Worm (Caenorhabditis elegans) whole organism, L1 larva: ENCODE measurements around the gene W03B1.9.
A peak's percentile ranks its signal among the peaks of the same experiment; 100 is the strongest.

Experiments
- C34B4.2 ChIP-seq: sonication (generic microtip); optimal IDR thresholded peaks from 2 replicates; lab custom pipeline; 2017; ENCODE audit warnings: mild to moderate bottlenecking, missing genetic modification characterization, missing compliant biosample characterization
- F16B12.6 ChIP-seq: fragments of 150-350 bp; optimal IDR thresholded peaks from 2 replicates; lab custom pipeline; 2014; ENCODE audit warnings: missing biosample characterization, missing genetic modification characterization
- Y116A8C.19 ChIP-seq: sonication (generic microtip); optimal IDR thresholded peaks from 2 replicates; lab custom pipeline; 2016; ENCODE audit warnings: missing compliant biosample characterization, missing genetic modification characterization, borderline replicate concordance
- aha-1 ChIP-seq: fragments of 150-350 bp; optimal IDR thresholded peaks from 2 replicates; lab custom pipeline; 2014; ENCODE audit warnings: missing biosample characterization, missing genetic modification characterization
- alr-1 ChIP-seq: fragments of 200-800 bp; sonication (Bioruptor generic); optimal IDR thresholded peaks from 2 replicates; lab custom pipeline; 2018; ENCODE audit warnings: borderline replicate concordance, mild to moderate bottlenecking, missing genetic modification characterization, missing compliant biosample characterization
- blmp-1 ChIP-seq: fragments of 150-350 bp; optimal IDR thresholded peaks from 2 replicates; lab custom pipeline; 2014; ENCODE audit warnings: missing biosample characterization, missing genetic modification characterization
- ceh-82 ChIP-seq, 3 experiments: fragments of 150-350 bp in 1 of 3; sonication (generic microtip) in 2 of 3; optimal IDR thresholded peaks; 2 replicates each; lab custom pipeline; 2014 to 2017; ENCODE audit warnings: missing biosample characterization in 3 of 3, missing genetic modification characterization in 3 of 3
- efl-1 ChIP-seq, 4 experiments: fragments of 150-350 bp; optimal IDR thresholded peaks in 3 of 4; peaks in 1 of 4; 1 replicate in 1 of 4; 2 replicates in 3 of 4; lab custom pipeline; 2014; ENCODE audit warnings: missing biosample characterization in 2 of 4, missing genetic modification characterization in 2 of 4, missing genetic modification reagents in 2 of 4
- egl-27 ChIP-seq, 2 experiments: fragments of 150-350 bp in 1 of 2; sonication (generic microtip); optimal IDR thresholded peaks; 3 replicates each; lab custom pipeline; 2017 to 2018; ENCODE audit warnings: missing biosample characterization in 2 of 2, missing genetic modification characterization in 2 of 2, missing genetic modification reagents in 2 of 2
- fos-1 ChIP-seq: fragments of 150-350 bp; optimal IDR thresholded peaks from 2 replicates; lab custom pipeline; 2014; ENCODE audit warnings: missing biosample characterization, missing genetic modification characterization
- hpl-2 ChIP-seq: fragments of 150-350 bp; optimal IDR thresholded peaks from 2 replicates; lab custom pipeline; 2014; ENCODE audit warnings: missing biosample characterization, missing genetic modification reagents, missing genetic modification characterization
- lin-14 ChIP-seq: fragments of 200-800 bp; sonication (Bioruptor generic); optimal IDR thresholded peaks from 2 replicates; lab custom pipeline; 2018; ENCODE audit warnings: mild to moderate bottlenecking, missing genetic modification characterization, moderate library complexity, missing compliant biosample characterization
- lin-15B ChIP-seq: fragments of 150-350 bp; sonication (generic microtip); optimal IDR thresholded peaks from 3 replicates; lab custom pipeline; 2014; ENCODE audit warnings: missing biosample characterization, missing genetic modification characterization
- lin-35 ChIP-seq, 2 experiments: fragments of 150-350 bp; optimal IDR thresholded peaks; 2 replicates each; lab custom pipeline; 2014; ENCODE audit warnings: missing biosample characterization in 2 of 2, missing genetic modification characterization in 2 of 2, missing genetic modification reagents in 2 of 2
- lir-3 ChIP-seq: sonication (generic microtip); optimal IDR thresholded peaks from 2 replicates; lab custom pipeline; 2016; ENCODE audit warnings: mild to moderate bottlenecking, missing genetic modification characterization, moderate library complexity, missing compliant biosample characterization; ENCODE audit not compliant: poor library complexity
- lsy-2 ChIP-seq, 2 experiments: fragments of 150-350 bp; optimal IDR thresholded peaks; 2 replicates each; lab custom pipeline; 2014; ENCODE audit warnings: missing biosample characterization in 2 of 2, missing genetic modification characterization in 2 of 2
- mef-2 ChIP-seq: fragments of 150-350 bp; optimal IDR thresholded peaks from 2 replicates; lab custom pipeline; 2014; ENCODE audit warnings: missing biosample characterization, missing genetic modification characterization
- nhr-12 ChIP-seq: sonication (generic microtip); optimal IDR thresholded peaks from 2 replicates; lab custom pipeline; 2017; ENCODE audit warnings: missing biosample characterization, missing genetic modification characterization
- nhr-19 ChIP-seq: fragments of 200-800 bp; sonication (Bioruptor generic); conservative IDR thresholded peaks from 2 replicates; pipeline ENCODE4 v1.3.6; 2022; ENCODE audit warnings: missing genetic modification characterization, missing compliant biosample characterization
- nhr-20 ChIP-seq: sonication (generic microtip); optimal IDR thresholded peaks from 2 replicates; lab custom pipeline; 2016; ENCODE audit warnings: mild to moderate bottlenecking, missing genetic modification characterization, missing compliant biosample characterization
- nhr-47 ChIP-seq: sonication (generic microtip); optimal IDR thresholded peaks from 2 replicates; lab custom pipeline; 2016; ENCODE audit warnings: mild to moderate bottlenecking, missing genetic modification characterization, moderate library complexity, missing compliant biosample characterization
- nhr-85 ChIP-seq: sonication (generic microtip); peaks from one replicate; lab custom pipeline; 2016; ENCODE audit warnings: missing genetic modification characterization, inconsistent platforms, missing compliant biosample characterization
- rnt-1 ChIP-seq: sonication (generic microtip); optimal IDR thresholded peaks from 2 replicates; lab custom pipeline; 2016; ENCODE audit warnings: mild to moderate bottlenecking, missing genetic modification characterization, moderate library complexity, missing compliant biosample characterization
- skn-1 ChIP-seq: fragments of 150-350 bp; optimal IDR thresholded peaks from 2 replicates; lab custom pipeline; 2014; ENCODE audit warnings: missing biosample characterization, missing genetic modification characterization
- snpc-4 ChIP-seq: fragments of 150-350 bp; optimal IDR thresholded peaks from 2 replicates; lab custom pipeline; 2014; ENCODE audit warnings: missing biosample characterization, missing genetic modification characterization
- sptf-1 ChIP-seq: fragments of 150-350 bp; optimal IDR thresholded peaks from 2 replicates; lab custom pipeline; 2014; ENCODE audit warnings: missing biosample characterization, missing genetic modification characterization
- swsn-7 ChIP-seq: sonication (generic microtip); optimal IDR thresholded peaks from 2 replicates; lab custom pipeline; 2016; ENCODE audit warnings: missing genetic modification characterization, missing compliant biosample characterization
- tbx-2 ChIP-seq: sonication (generic microtip); optimal IDR thresholded peaks from 2 replicates; lab custom pipeline; 2016; ENCODE audit warnings: missing genetic modification characterization, missing compliant biosample characterization
- unc-130 ChIP-seq: fragments of 150-350 bp; optimal IDR thresholded peaks from 2 replicates; lab custom pipeline; 2017; ENCODE audit warnings: missing biosample characterization, missing genetic modification characterization, inconsistent platforms
- vab-15 ChIP-seq: sonication (generic microtip); optimal IDR thresholded peaks from 2 replicates; lab custom pipeline; 2017; ENCODE audit warnings: missing genotype, mild to moderate bottlenecking, missing genetic modification characterization, missing compliant biosample characterization
- zip-4 ChIP-seq: fragments of 200-800 bp; sonication (Bioruptor generic); optimal IDR thresholded peaks from 2 replicates; lab custom pipeline; 2018; ENCODE audit warnings: mild to moderate bottlenecking, missing genetic modification characterization, moderate library complexity, missing compliant biosample characterization
- ztf-4 ChIP-seq: fragments of 150-350 bp; optimal IDR thresholded peaks from 2 replicates; lab custom pipeline; 2014; ENCODE audit warnings: missing biosample characterization, missing genetic modification characterization

The W03B1.9 gene

ce11 chrIV:4400350-4401326 lies 43.9 kb upstream of the W03B1.9 start, which contains the start of gene Y24D9A.6 (continued):
- TF ChIP-seq F16B12.6 (tag; lab: Kevin White, UChicago) (no peak), lin-35 (GFP tag; optimal IDR thresholded peaks at IDR 0.05; lab: Kevin White, UChicago) (peak; percentile 56 to 86), nhr-85 (tag; lab: Kevin White, UChicago) (peak; percentile 100), lir-3 (tag; lab: Kevin White, UChicago) (peak; percentile 16), swsn-7 (tag; lab: Kevin White, UChicago) (peak; percentile 43), tbx-2 (tag; lab: Kevin White, UChicago) (peak; percentile 64), egl-27 (tag; optimal IDR thresholded peaks at IDR 0.05; lab: Kevin White, UChicago) (peak; percentile 58 to 71), Y116A8C.19 (tag; lab: Kevin White, UChicago) (no peak), ceh-82 (tag; optimal IDR thresholded peaks at IDR 0.05; lab: Kevin White, UChicago) (peak; percentile 20 to 47 (median 37)), unc-130 (tag; lab: Kevin White, UChicago) (peak; percentile 17), fos-1 (tag; lab: Kevin White, UChicago) (peak; percentile 55), nhr-19 (GFP tag; lab: Robert Waterston, UW) (peak; percentile 89)

DNA sequence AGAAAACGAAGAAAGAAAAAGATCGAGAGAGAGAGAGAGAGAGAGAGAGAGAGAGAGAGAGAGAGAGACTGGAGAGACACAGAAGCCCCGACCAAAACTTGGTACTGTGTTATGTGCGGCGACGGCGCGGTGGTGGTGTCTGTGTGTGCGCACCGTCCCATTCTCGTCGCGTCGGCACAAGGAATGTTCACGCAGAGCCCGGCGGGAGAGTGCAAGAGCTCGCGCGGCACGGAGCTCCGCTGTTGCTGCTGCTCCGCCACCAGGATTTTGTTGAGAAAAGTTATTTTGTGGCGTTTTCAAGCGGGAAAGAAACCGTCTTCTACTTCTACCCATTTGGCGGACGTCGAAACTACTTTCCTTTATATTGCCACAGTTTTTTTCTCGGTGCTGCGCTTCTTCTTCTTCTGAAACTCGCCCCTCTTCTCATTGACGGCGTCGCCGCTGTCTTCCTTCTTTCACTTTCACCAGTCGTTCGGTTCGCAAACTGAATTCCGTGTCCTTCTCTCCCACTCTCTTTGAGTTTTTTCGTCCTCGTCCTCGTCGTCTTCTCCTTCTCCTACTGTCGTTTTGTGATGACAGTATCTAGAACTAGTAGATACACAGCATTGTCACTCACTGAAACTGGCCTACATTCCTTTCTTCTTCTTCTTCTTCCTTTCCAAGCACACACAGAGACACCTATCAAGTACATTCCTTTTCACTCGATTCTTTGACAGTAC lies 42.8 kb upstream of the W03B1.9 start:
- TF ChIP-seq zip-4 (GFP tag; lab: Kevin White, UChicago) (no peak), snpc-4 (no peak), blmp-1 (tag; lab: Kevin White, UChicago) (peak; percentile 63), efl-1 (optimal IDR thresholded peaks at IDR 0.05; lab: Kevin White, UChicago) (peak in 1 of 2 experiments; percentile 1), efl-1 (GFP tag; optimal IDR thresholded peaks at IDR 0.05 in 1 of 2; lab: Kevin White, UChicago) (peak in 1 of 2 experiments; percentile 71)

- no peak for TF ChIP-seq efl-1 (optimal IDR thresholded peaks at IDR 0.05; lab: Kevin White, UChicago)
- peak in 1 of 2 experiments; percentile 56 for TF ChIP-seq efl-1 (GFP tag; optimal IDR thresholded peaks at IDR 0.05 in 1 of 2; lab: Kevin White, UChicago)
- no peak for TF ChIP-seq vab-15 (tag; lab: Kevin White, UChicago)
- TF ChIP-seq aha-1, result no peak
- no peak for TF ChIP-seq F16B12.6 (tag; lab: Kevin White, UChicago)
- TF ChIP-seq nhr-12 (tag; lab: Kevin White, UChicago), result no peak
- no peak for TF ChIP-seq C34B4.2
- TF ChIP-seq lin-15B (tag; lab: Kevin White, UChicago), result no peak
- no peak for TF ChIP-seq mef-2 (tag; lab: Kevin White, UChicago)
Measured at ce11 chrIV:4398890-4399289, 42.1 kb upstream of the W03B1.9 start.

DNA sequence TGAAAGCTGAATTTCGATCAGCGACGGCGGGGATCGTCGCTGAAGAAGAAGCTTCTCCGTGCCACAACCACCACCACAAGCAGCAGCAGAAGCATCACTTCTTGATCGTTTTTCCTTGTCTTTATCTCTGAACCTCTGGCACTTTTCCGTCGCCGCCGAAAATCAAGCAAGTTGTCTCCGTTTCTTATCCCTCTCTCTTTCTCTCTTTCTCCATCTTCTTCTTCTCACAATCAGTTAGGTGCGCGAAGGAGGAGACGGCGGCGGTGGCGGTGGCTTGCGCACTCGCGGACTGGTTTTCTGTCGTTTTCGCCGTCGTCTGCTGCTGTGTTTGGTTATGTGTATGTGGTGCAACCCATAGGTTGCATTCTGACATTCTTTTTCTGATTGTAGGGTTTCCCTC lies 41.6 kb upstream of the W03B1.9 start:
- TF ChIP-seq hpl-2, result no peak
- peak; percentile 86 for TF ChIP-seq blmp-1 (tag; lab: Kevin White, UChicago)
- peak in 1 of 2 experiments; percentile 27 for TF ChIP-seq lsy-2 (tag; optimal IDR thresholded peaks at IDR 0.05; lab: Kevin White, UChicago)
- no peak for TF ChIP-seq alr-1 (tag; lab: Kevin White, UChicago)
- TF ChIP-seq skn-1 (tag; lab: Kevin White, UChicago), result peak; percentile 7
- TF ChIP-seq ceh-82 (tag; optimal IDR thresholded peaks at IDR 0.05; lab: Kevin White, UChicago), result no peak
- TF ChIP-seq lin-14 (GFP tag; lab: Kevin White, UChicago), result peak; percentile 45
- peak; percentile 32 for TF ChIP-seq rnt-1 (tag; lab: Kevin White, UChicago)
- TF ChIP-seq sptf-1 (tag; lab: Kevin White, UChicago), result no peak
- TF ChIP-seq lin-35 (GFP tag; optimal IDR thresholded peaks at IDR 0.05; lab: Kevin White, UChicago), result peak in 1 of 2 experiments; percentile 12
- TF ChIP-seq nhr-20 (tag; lab: Kevin White, UChicago), result peak; percentile 7
- peak; percentile 16 for TF ChIP-seq nhr-47 (tag; lab: Kevin White, UChicago)
- peak; percentile 35 for TF ChIP-seq nhr-85 (tag; lab: Kevin White, UChicago)
- TF ChIP-seq C34B4.2, result no peak
- peak; percentile 26 for TF ChIP-seq ztf-4
